Fruit fly (Drosophila melanogaster) whole organism, embryonic: ENCODE data around the gene Pi3K21B.

ENCODE experiments used
- Ada2b ChIP-seq: fragments of 200-800 bp; sonication (Bioruptor generic); IDR thresholded peaks from 2 replicates; pipeline ENCODE4 v1.3.6; 2022; ENCODE audit warnings: missing biosample characterization, missing genetic modification characterization
- Atf-2 ChIP-seq: fragments of 200-800 bp; sonication (Bioruptor generic); optimal IDR thresholded peaks from 2 replicates; lab custom pipeline; 2016; ENCODE audit warnings: missing biosample characterization, missing genetic modification characterization
- BEAF-32 ChIP-seq: fragments of 200-800 bp; sonication (Bioruptor generic); optimal IDR thresholded peaks from 3 replicates; lab custom pipeline; 2017; ENCODE audit warnings: missing biosample characterization, missing genetic modification characterization, mild to moderate bottlenecking, moderate library complexity, missing genetic modification reagents
- CG10147 ChIP-seq: fragments of 200-800 bp; sonication (Bioruptor generic); optimal IDR thresholded peaks from 2 replicates; lab custom pipeline; 2019; ENCODE audit warnings: missing biosample characterization, mild to moderate bottlenecking, missing genetic modification characterization, moderate library complexity
- CG10209 ChIP-seq: fragments of 200-800 bp; sonication (Bioruptor generic); optimal IDR thresholded peaks from 3 replicates; lab custom pipeline; 2017; ENCODE audit warnings: missing biosample characterization, mild to moderate bottlenecking, missing genetic modification characterization, missing genetic modification reagents
- CG12236 ChIP-seq: fragments of 200-800 bp; sonication (Bioruptor generic); optimal IDR thresholded peaks from 2 replicates; lab custom pipeline; 2016; ENCODE audit warnings: missing biosample characterization, missing genetic modification characterization
- CG13296 ChIP-seq: fragments of 200-800 bp; sonication (Bioruptor generic); optimal IDR thresholded peaks from 3 replicates; lab custom pipeline; 2018; ENCODE audit warnings: missing biosample characterization, mild to moderate bottlenecking, missing genetic modification characterization
- CG14965 ChIP-seq: fragments of 200-800 bp; sonication (Bioruptor generic); optimal IDR thresholded peaks from 2 replicates; lab custom pipeline; 2016; ENCODE audit warnings: missing biosample characterization, missing genetic modification characterization, borderline replicate concordance
- CG15011 ChIP-seq: fragments of 200-800 bp; sonication (Bioruptor generic); optimal IDR thresholded peaks from 3 replicates; lab custom pipeline; 2018; ENCODE audit warnings: missing biosample characterization, mild to moderate bottlenecking, missing genetic modification characterization
- CG1529 ChIP-seq: fragments of 200-800 bp; sonication (Bioruptor generic); optimal IDR thresholded peaks from 3 replicates; lab custom pipeline; 2018; ENCODE audit warnings: missing biosample characterization, missing genetic modification characterization
- CG15696 ChIP-seq: fragments of 200-800 bp; sonication (Bioruptor generic); optimal IDR thresholded peaks from 2 replicates; lab custom pipeline; 2019; ENCODE audit warnings: missing biosample characterization, mild to moderate bottlenecking, missing genetic modification characterization, moderate library complexity
- CG1602 ChIP-seq: fragments of 200-800 bp; sonication (Bioruptor generic); optimal IDR thresholded peaks from 3 replicates; lab custom pipeline; 2016; ENCODE audit warnings: missing biosample characterization, missing genetic modification characterization
- CG18476 ChIP-seq: fragments of 200-800 bp; sonication (Bioruptor generic); optimal IDR thresholded peaks from 2 replicates; lab custom pipeline; 2016; ENCODE audit warnings: missing biosample characterization, mild to moderate bottlenecking, missing genetic modification characterization
- CG2129 ChIP-seq: fragments of 200-800 bp; sonication (Bioruptor generic); IDR thresholded peaks from 2 replicates; pipeline ENCODE4 v1.3.6; 2022; ENCODE audit warnings: missing biosample characterization, missing genetic modification characterization; ENCODE audit not compliant: partially characterized antibody
- CG30020 ChIP-seq: fragments of 200-800 bp; optimal IDR thresholded peaks from 2 replicates; lab custom pipeline; 2019; ENCODE audit warnings: missing biosample characterization, mild to moderate bottlenecking, missing genetic modification characterization, moderate library complexity
- CG3065 ChIP-seq: fragments of 200-800 bp; sonication (Bioruptor generic); optimal IDR thresholded peaks from 2 replicates; lab custom pipeline; 2016; ENCODE audit warnings: missing biosample characterization, missing genetic modification characterization
- CG5953 ChIP-seq: fragments of 200-800 bp; sonication (Bioruptor generic); IDR thresholded peaks from 2 replicates; pipeline ENCODE4 v1.3.6; 2022; ENCODE audit warnings: missing biosample characterization, missing genetic modification characterization
- CG9797 ChIP-seq: fragments of 200-800 bp; sonication (Bioruptor generic); optimal IDR thresholded peaks from 3 replicates; lab custom pipeline; 2018; ENCODE audit warnings: missing biosample characterization, mild to moderate bottlenecking, missing genetic modification characterization
- D19B ChIP-seq: fragments of 200-800 bp; sonication (Bioruptor generic); optimal IDR thresholded peaks from 2 replicates; lab custom pipeline; 2017; ENCODE audit warnings: missing biosample characterization, mild to moderate bottlenecking, missing genetic modification characterization
- Fer3 ChIP-seq: fragments of 200-800 bp; sonication (Bioruptor generic); optimal IDR thresholded peaks from 2 replicates; lab custom pipeline; 2018; ENCODE audit warnings: missing biosample characterization, mild to moderate bottlenecking, missing genetic modification characterization, moderate library complexity
- GATAe ChIP-seq: fragments of 200-800 bp; sonication (Bioruptor generic); conservative IDR thresholded peaks from 2 replicates; pipeline ENCODE4 v1.3.6; 2022; ENCODE audit warnings: missing biosample characterization, missing genetic modification characterization
- Gsc ChIP-seq: fragments of 200-800 bp; sonication (Bioruptor generic); IDR thresholded peaks from 2 replicates; pipeline ENCODE4 v1.3.6; 2022; ENCODE audit warnings: missing biosample characterization, missing genetic modification characterization
- MBD-R2 ChIP-seq: fragments of 200-800 bp; sonication (Bioruptor generic); IDR thresholded peaks from 2 replicates; pipeline ENCODE4 v1.3.6; 2022; ENCODE audit warnings: missing biosample characterization, missing genetic modification characterization
- Rx ChIP-seq: fragments of 200-800 bp; sonication (Bioruptor generic); IDR thresholded peaks from 2 replicates; pipeline ENCODE4 v1.3.6; 2022; ENCODE audit warnings: missing biosample characterization, missing genetic modification characterization
- Sry-β ChIP-seq: fragments of 200-800 bp; sonication (Bioruptor generic); optimal IDR thresholded peaks from 2 replicates; lab custom pipeline; 2018; ENCODE audit warnings: missing biosample characterization, mild to moderate bottlenecking, missing genetic modification characterization, moderate library complexity
- aop ChIP-seq: fragments of 200-800 bp; sonication (Bioruptor generic); IDR thresholded peaks from 2 replicates; pipeline ENCODE4 v1.3.6; 2022; ENCODE audit warnings: missing biosample characterization, missing genetic modification characterization
- ap ChIP-seq: fragments of 200-800 bp; sonication (Bioruptor generic); IDR thresholded peaks from 2 replicates; pipeline ENCODE4 v1.3.6; 2022; ENCODE audit warnings: missing biosample characterization, missing genetic modification characterization
- ase ChIP-seq: fragments of 200-800 bp; sonication (Bioruptor generic); IDR thresholded peaks from 3 replicates; pipeline ENCODE4 v1.3.6; 2022; ENCODE audit warnings: missing biosample characterization, missing genetic modification characterization
- bowl ChIP-seq: fragments of 200-800 bp; sonication (Bioruptor generic); IDR thresholded peaks from 2 replicates; pipeline ENCODE4 v1.3.6; 2022; ENCODE audit warnings: missing biosample characterization, missing genetic modification characterization
- br ChIP-seq: fragments of >200 bp; optimal IDR thresholded peaks from 2 replicates; lab custom pipeline; 2017
- cad ChIP-seq: fragments of >200 bp; optimal IDR thresholded peaks from 2 replicates; lab custom pipeline; 2017; ENCODE audit warnings: missing biosample characterization, missing genetic modification characterization
- crc ChIP-seq: fragments of 200-800 bp; sonication (Bioruptor generic); optimal IDR thresholded peaks from 2 replicates; lab custom pipeline; 2016; ENCODE audit warnings: missing biosample characterization, missing genetic modification characterization
- croc ChIP-seq: fragments of 200-800 bp; sonication (Bioruptor generic); conservative IDR thresholded peaks from 3 replicates; pipeline ENCODE4 v1.3.6; 2022; ENCODE audit warnings: missing biosample characterization, missing genetic modification characterization
- esg ChIP-seq: fragments of 200-800 bp; sonication (Bioruptor generic); conservative IDR thresholded peaks from 2 replicates; pipeline ENCODE4 v1.3.6; 2022; ENCODE audit warnings: missing biosample characterization, missing genetic modification characterization
- ewg ChIP-seq: fragments of 200-800 bp; sonication (Bioruptor generic); optimal IDR thresholded peaks from 3 replicates; lab custom pipeline; 2017; ENCODE audit warnings: mild to moderate bottlenecking, missing biosample characterization, missing genetic modification reagents, missing genetic modification characterization
- exex ChIP-seq: fragments of 200-800 bp; sonication (Bioruptor generic); optimal IDR thresholded peaks from 4 replicates; lab custom pipeline; 2018; ENCODE audit warnings: missing biosample characterization, mild to moderate bottlenecking, missing genetic modification characterization, moderate library complexity
- gem ChIP-seq: fragments of 200-800 bp; sonication (Bioruptor generic); optimal IDR thresholded peaks from 2 replicates; lab custom pipeline; 2019; ENCODE audit warnings: missing biosample characterization, mild to moderate bottlenecking, missing genetic modification characterization, moderate library complexity
- hbn ChIP-seq: fragments of 200-800 bp; sonication (Bioruptor generic); IDR thresholded peaks from 2 replicates; pipeline ENCODE4 v1.3.6; 2022; ENCODE audit warnings: missing biosample characterization, missing genetic modification characterization; ENCODE audit not compliant: partially characterized antibody
- nerfin-2 ChIP-seq: fragments of 200-800 bp; sonication (Bioruptor generic); IDR thresholded peaks from 2 replicates; pipeline ENCODE4 v1.3.6; 2022; ENCODE audit warnings: missing biosample characterization, missing genetic modification characterization; ENCODE audit not compliant: partially characterized antibody
- odd ChIP-seq: fragments of 200-800 bp; sonication (Bioruptor generic); optimal IDR thresholded peaks from 2 replicates; lab custom pipeline; 2017; ENCODE audit warnings: missing biosample characterization, mild to moderate bottlenecking, missing genetic modification characterization
- p53 ChIP-seq: fragments of 200-800 bp; sonication (Bioruptor generic); optimal IDR thresholded peaks from 2 replicates; lab custom pipeline; 2016; ENCODE audit warnings: missing biosample characterization, missing genetic modification characterization
- pum ChIP-seq: fragments of 200-800 bp; sonication (Bioruptor generic); optimal IDR thresholded peaks from 2 replicates; lab custom pipeline; 2016; ENCODE audit warnings: missing biosample characterization, missing genetic modification characterization
- ranshi ChIP-seq: fragments of 200-800 bp; sonication (Bioruptor generic); IDR thresholded peaks from 2 replicates; pipeline ENCODE4 v1.3.6; 2022; ENCODE audit warnings: missing biosample characterization, missing genetic modification characterization
- scrt ChIP-seq: fragments of 200-800 bp; sonication (Bioruptor generic); optimal IDR thresholded peaks from 2 replicates; lab custom pipeline; 2018; ENCODE audit warnings: missing biosample characterization, mild to moderate bottlenecking, missing genetic modification characterization, moderate library complexity
- sens ChIP-seq: fragments of 200-800 bp; sonication (Bioruptor generic); peaks from one replicate; lab custom pipeline; 2016; ENCODE audit warnings: missing biosample characterization, missing genetic modification characterization
- slbo ChIP-seq: fragments of 200-800 bp; sonication (Bioruptor generic); IDR thresholded peaks from 2 replicates; pipeline ENCODE4 v1.3.6; 2022; ENCODE audit warnings: missing biosample characterization, missing genetic modification characterization
- so ChIP-seq: fragments of 200-800 bp; sonication (Bioruptor generic); IDR thresholded peaks from 3 replicates; pipeline ENCODE4 v1.3.6; 2022; ENCODE audit warnings: missing biosample characterization, missing genetic modification characterization
- stc ChIP-seq: fragments of 200-800 bp; sonication (Bioruptor generic); IDR thresholded peaks from 2 replicates; pipeline ENCODE4 v1.3.6; 2022; ENCODE audit warnings: missing biosample characterization, missing genetic modification characterization
- tap ChIP-seq: fragments of 200-800 bp; optimal IDR thresholded peaks from 3 replicates; lab custom pipeline; 2019; ENCODE audit warnings: missing biosample characterization, mild to moderate bottlenecking, missing genetic modification characterization, moderate library complexity
- tin ChIP-seq: fragments of 200-800 bp; sonication (Bioruptor generic); optimal IDR thresholded peaks from 3 replicates; lab custom pipeline; 2016; ENCODE audit warnings: missing biosample characterization, missing genetic modification characterization
- unpg ChIP-seq: fragments of 200-800 bp; sonication (Bioruptor generic); optimal IDR thresholded peaks from 3 replicates; lab custom pipeline; 2018; ENCODE audit warnings: missing biosample characterization, mild to moderate bottlenecking, missing genetic modification characterization, moderate library complexity

Pi3K21B gene

dm6 chr2L:285596-286023 lies 12.1 kb upstream of the Pi3K21B start (continued):
- TF ChIP-seq scrt (GFP tag; lab: Kevin White, UChicago) (peak; percentile 39), ranshi (GFP tag; lab: Robert Waterston, UW) (peak; percentile 39; the same call in 1 of the 2 replicates), pum (GFP tag; lab: Kevin White, UChicago) (peak; percentile 12), croc (GFP tag; lab: Robert Waterston, UW) (no peak), ap (GFP tag; lab: Robert Waterston, UW) (no peak), BEAF-32 (peak; percentile 31), Ada2b (GFP tag; lab: Robert Waterston, UW) (no peak), Gsc (GFP tag; lab: Robert Waterston, UW) (no peak), CG15011 (no peak), stc (GFP tag; lab: Robert Waterston, UW) (0 out of 2 replicates have a peak, but pooled peaks have one; percentile 64), p53 (GFP tag; lab: Kevin White, UChicago) (no peak), Rx (GFP tag; lab: Robert Waterston, UW) (no peak), ewg (GFP tag; lab: Kevin White, UChicago) (peak; percentile 19), odd (peak; percentile 43), nerfin-2 (GFP tag; lab: Robert Waterston, UW) (no peak), CG15696 (peak; percentile 7), unpg (GFP tag; lab: Kevin White, UChicago) (peak; percentile 58), CG14965 (GFP tag; lab: Kevin White, UChicago) (no peak), aop (no peak), slbo (GFP tag; lab: Robert Waterston, UW) (peak; percentile 61), tin (GFP tag; lab: Kevin White, UChicago) (peak; percentile 47), sens (GFP tag; lab: Kevin White, UChicago) (peak; percentile 84), ase (GFP tag; lab: Robert Waterston, UW) (no peak), CG1529 (GFP tag; lab: Kevin White, UChicago) (no peak), br (lab: Kevin White, UChicago) (no peak), hbn (GFP tag; lab: Robert Waterston, UW) (0 out of 2 replicates have a peak, but pooled peaks have one; percentile 15), gem (tag; lab: Kevin White, UChicago) (peak; percentile 72), MBD-R2 (peak; percentile 77; the same call in 1 of the 2 replicates), CG1602 (GFP tag; lab: Kevin White, UChicago) (no peak), Sry-β (peak; percentile 6), GATAe (GFP tag; lab: Robert Waterston, UW) (no peak), CG12236 (GFP tag; lab: Kevin White, UChicago) (no peak), Fer3 (peak; percentile 45), CG10209 (peak; percentile 17), CG2129 (GFP tag; lab: Robert Waterston, UW) (no peak), CG30020 (tag; lab: Kevin White, UChicago) (peak; percentile 55), CG18476 (GFP tag; lab: Kevin White, UChicago) (peak; percentile 49), crc (GFP tag; lab: Kevin White, UChicago) (no peak), CG13296 (GFP tag; lab: Kevin White, UChicago) (peak; percentile 54), bowl (GFP tag; lab: Robert Waterston, UW) (no peak), so (GFP tag; lab: Robert Waterston, UW) (no peak; the same call in 2 of the 3 replicates), exex (no peak), CG3065 (GFP tag; lab: Kevin White, UChicago) (peak; percentile 60), CG5953 (0 out of 2 replicates have a peak, but pooled peaks have one; percentile 29), D19B (no peak), esg (no peak), CG10147 (GFP tag; lab: Kevin White, UChicago) (peak; percentile 53), cad (GFP tag; lab: Kevin White, UChicago) (no peak), tap (peak; percentile 54), CG9797 (GFP tag; lab: Kevin White, UChicago) (peak; percentile 93), Atf-2 (GFP tag; lab: Kevin White, UChicago) (peak; percentile 8)
